Fruit fly (Drosophila melanogaster) whole organism, wandering third instar larva: ENCODE data around the gene Dys.

ENCODE experiments used
- Myc ChIP-seq: fragments of >200 bp; optimal IDR thresholded peaks from 2 replicates; lab custom pipeline; 2017
- N ChIP-seq: fragments of >200 bp; optimal IDR thresholded peaks from 2 replicates; lab custom pipeline; 2018; ENCODE audit warnings: missing biosample characterization, missing external identifiers, missing genetic modification characterization
- OdsH ChIP-seq: fragments of 200-800 bp; sonication (Bioruptor generic); optimal IDR thresholded peaks from 2 replicates; lab custom pipeline; 2016; ENCODE audit warnings: missing biosample characterization, mild to moderate bottlenecking, missing genetic modification characterization
- brk ChIP-seq: fragments of 200-800 bp; sonication (Bioruptor generic); optimal IDR thresholded peaks from 2 replicates; lab custom pipeline; 2016; ENCODE audit warnings: missing biosample characterization, mild to moderate bottlenecking, missing genetic modification characterization
- dmrt93B ChIP-seq: fragments of 200-800 bp; sonication (Bioruptor generic); optimal IDR thresholded peaks from 2 replicates; lab custom pipeline; 2018; ENCODE audit warnings: missing biosample characterization, mild to moderate bottlenecking, missing genetic modification characterization
- psq ChIP-seq: fragments of 200-800 bp; sonication (Bioruptor generic); optimal IDR thresholded peaks from 3 replicates; lab custom pipeline; 2017; ENCODE audit warnings: missing biosample characterization, mild to moderate bottlenecking, missing genetic modification characterization, moderate library complexity
- sage ChIP-seq: fragments of 200-800 bp; sonication (Bioruptor generic); optimal IDR thresholded peaks from 2 replicates; lab custom pipeline; 2016; ENCODE audit warnings: missing biosample characterization, mild to moderate bottlenecking, missing genetic modification characterization
- sv ChIP-seq: fragments of 200-800 bp; sonication (Bioruptor generic); optimal IDR thresholded peaks from 3 replicates; lab custom pipeline; 2016; ENCODE audit warnings: missing biosample characterization, missing genetic modification characterization
- woc ChIP-seq: sonication (Bioruptor generic); optimal IDR thresholded peaks from 2 replicates; lab custom pipeline; 2016; ENCODE audit warnings: missing biosample characterization, mild to moderate bottlenecking, missing genetic modification characterization

DNA sequence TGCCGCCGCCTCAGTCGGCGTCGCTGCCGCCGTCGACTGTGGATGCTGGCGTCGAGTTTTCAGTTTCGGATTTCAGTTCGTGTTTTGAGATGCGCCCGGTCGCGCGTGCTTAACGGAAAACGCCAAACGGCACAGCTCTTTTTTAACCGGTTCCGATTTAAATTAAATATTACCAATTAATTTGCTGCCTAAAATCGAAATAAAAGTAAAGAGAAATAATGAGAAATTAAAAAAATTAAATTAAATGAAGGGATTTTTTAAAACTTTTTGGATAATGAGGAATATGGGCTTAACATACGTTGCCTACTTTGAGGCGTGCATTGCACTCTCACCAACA is 48.3 kb downstream of the Dys start:
- TF ChIP-seq woc (GFP tag; lab: Kevin White, UChicago) (no peak), psq (no peak), sv (GFP tag; lab: Kevin White, UChicago) (no peak), N (GFP tag; lab: Kevin White, UChicago) (no peak), Myc (lab: Kevin White, UChicago) (no peak), dmrt93B (GFP tag; lab: Kevin White, UChicago) (no peak), brk (GFP tag; lab: Kevin White, UChicago) (no peak), OdsH (no peak), sage (no peak)
